Fruit fly (Drosophila melanogaster): ENCODE results near the gene CG17681.

Gene CG17681

dm6 chr2L:18141471-18142345, 11.2 kb upstream of the CG17681 start (continued):
- TF ChIP-seq da (GFP tag; optimal IDR thresholded peaks at IDR 0.05) (no peak), Pdp1 (GFP tag; optimal IDR thresholded peaks at IDR 0.05) (peak; percentile 23 to 49), CG10431 (GFP tag; optimal IDR thresholded peaks at IDR 0.05) (no peak), zfh2 (GFP tag; optimal IDR thresholded peaks at IDR 0.05) (peak; percentile 52), CG3281 (GFP tag; optimal IDR thresholded peaks at IDR 0.05) (peak; percentile 68), abd-A (tag; optimal IDR thresholded peaks at IDR 0.05) (no peak), repo (GFP tag; optimal IDR thresholded peaks at IDR 0.05) (no peak), br (optimal IDR thresholded peaks at IDR 0.05) (no peak), CG10274 (GFP tag; optimal IDR thresholded peaks at IDR 0.05) (no peak), CG6813 (GFP tag; optimal IDR thresholded peaks at IDR 0.05) (peak; percentile 56), cwo (GFP tag; optimal IDR thresholded peaks at IDR 0.05) (peak; percentile 64), CG6683 (GFP tag; optimal IDR thresholded peaks at IDR 0.05) (peak; percentile 47), zfh1 (GFP tag; IDR thresholded peaks at IDR 0.05) (0 out of 3 replicates have a peak, but pooled peaks have one; percentile 31), Jarid2 (GFP tag; optimal IDR thresholded peaks at IDR 0.05) (peak; percentile 72), p53 (GFP tag; optimal IDR thresholded peaks at IDR 0.05) (no peak), Lhr (GFP tag; optimal IDR thresholded peaks at IDR 0.05) (no peak), dm (GFP tag; optimal IDR thresholded peaks at IDR 0.05) (peak; percentile 41), CG18011 (GFP tag; optimal IDR thresholded peaks at IDR 0.05) (peak; percentile 50), nerfin-1 (tag; optimal IDR thresholded peaks at IDR 0.05) (peak; percentile 47), NC2β (GFP tag; optimal IDR thresholded peaks at IDR 0.05) (peak; percentile 9), tio (GFP tag; optimal IDR thresholded peaks at IDR 0.05) (no peak), Camta (GFP tag; optimal IDR thresholded peaks at IDR 0.05) (peak; percentile 43), otp (GFP tag; IDR thresholded peaks at IDR 0.05) (no peak; the same call in 2 of the 3 replicates), zf30C (GFP tag; optimal IDR thresholded peaks at IDR 0.05) (peak; percentile 64), CG17912 (GFP tag; optimal IDR thresholded peaks at IDR 0.05) (no peak), ranshi (GFP tag; IDR thresholded peaks at IDR 0.05) (no peak), Hsf (GFP tag; optimal IDR thresholded peaks at IDR 0.05) (peak; percentile 82), CG5180 (GFP tag; optimal IDR thresholded peaks at IDR 0.05) (peak; percentile 74), CG12219 (GFP tag; optimal IDR thresholded peaks at IDR 0.05) (peak; percentile 42), CHES-1-like (GFP tag; optimal IDR thresholded peaks at IDR 0.05) (peak; percentile 39), Adf1 (GFP tag; IDR thresholded peaks at IDR 0.05) (peak; percentile 95), CG13894 (tag; optimal IDR thresholded peaks at IDR 0.05) (peak; percentile 37), Hmr (GFP tag; optimal IDR thresholded peaks at IDR 0.05) (peak; percentile 62), CG7963 (GFP tag; IDR thresholded peaks at IDR 0.05; ENCODE audit: partially characterized antibody) (no peak), maf-S (GFP tag; optimal IDR thresholded peaks at IDR 0.05) (peak; percentile 4), CG2202 (tag; optimal IDR thresholded peaks at IDR 0.05) (peak; percentile 8), Side (GFP tag; optimal IDR thresholded peaks at IDR 0.05) (no peak), aop (GFP tag; IDR thresholded peaks at IDR 0.05) (no peak), bsh (GFP tag; optimal IDR thresholded peaks at IDR 0.05) (peak in 1 of 2 experiments; percentile 53), CG2712 (tag; optimal IDR thresholded peaks at IDR 0.05) (peak; percentile 68), CG17186 (GFP tag; optimal IDR thresholded peaks at IDR 0.05) (no peak), tna (GFP tag; IDR thresholded peaks at IDR 0.05; ENCODE audit: partially characterized antibody) (no peak), mld (GFP tag; IDR thresholded peaks at IDR 0.05; ENCODE audit: partially characterized antibody) (no peak), Sry-δ (GFP tag; optimal IDR thresholded peaks at IDR 0.05) (peak; percentile 18), chinmo (GFP tag; IDR thresholded peaks at IDR 0.05; ENCODE audit: partially characterized antibody) (peak; percentile 78; the same call in 2 of the 4 replicates), peb (GFP tag; IDR thresholded peaks at IDR 0.05) (no peak), ERR (GFP tag; optimal IDR thresholded peaks at IDR 0.05) (no peak), CG31224 (GFP tag; IDR thresholded peaks at IDR 0.05) (peak; percentile 40; the same call in 1 of the 2 replicates)

Data from whole organism, embryonic.